Fruit fly (Drosophila melanogaster): ENCODE results near the gene CG14109.

CG14109 gene

DNA sequence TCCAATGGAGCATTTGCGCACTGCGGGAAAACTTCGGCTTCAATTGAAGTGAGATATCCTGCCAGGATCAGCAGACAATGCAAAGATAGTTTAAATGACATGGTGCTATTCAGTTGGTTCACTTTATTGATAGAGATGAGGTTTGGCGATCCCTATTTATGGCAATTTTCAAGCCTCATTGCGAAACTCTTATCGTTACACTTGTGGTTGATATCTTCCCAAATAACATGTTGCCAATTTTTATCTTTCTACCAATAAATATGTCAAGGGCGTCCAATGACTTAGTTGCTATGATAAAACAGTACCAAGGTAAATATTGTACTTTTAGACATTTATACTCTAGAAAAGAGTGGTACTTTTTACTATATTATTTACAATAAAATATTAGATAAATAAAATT, 16.6 kb upstream of the CG14109 start, which contains the start of gene CG33263:
Gene CG33263 (minus strand): TSS at position 101 of the 400 bp plus-strand sequence.
- TF ChIP-seq Myc (optimal IDR thresholded peaks at IDR 0.05) (no peak), h (optimal IDR thresholded peaks at IDR 0.05) (no peak), psq (optimal IDR thresholded peaks at IDR 0.05) (no peak), Sin3A (optimal IDR thresholded peaks at IDR 0.05) (no peak), insv (optimal IDR thresholded peaks at IDR 0.05) (no peak), ttk (optimal IDR thresholded peaks at IDR 0.05) (no peak)

DNA sequence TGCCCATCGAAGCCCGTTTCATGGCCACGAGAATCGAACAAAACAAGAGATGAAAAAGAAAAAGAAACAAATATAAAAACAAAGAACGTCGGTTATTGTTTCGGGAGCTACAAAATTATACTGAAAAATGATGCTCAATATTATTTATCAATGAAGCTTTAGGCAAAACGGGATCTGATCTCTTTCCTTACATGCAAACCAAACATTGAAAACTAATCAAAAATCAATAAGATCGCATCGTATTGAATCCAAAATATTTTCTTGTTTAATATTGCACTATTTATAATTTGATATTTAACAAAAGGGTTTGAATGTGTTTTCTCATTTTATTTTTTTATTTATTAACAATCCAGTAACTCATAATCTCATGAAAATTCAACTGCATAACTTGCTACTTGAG, 15.1 kb upstream of the CG14109 start, which contains the start of gene CG14106:
Gene CG14106 (minus strand): TSS at position 101 of the 400 bp plus-strand sequence.
- no peak for TF ChIP-seq h (optimal IDR thresholded peaks at IDR 0.05)
- no peak for TF ChIP-seq Myc (optimal IDR thresholded peaks at IDR 0.05)

DNA sequence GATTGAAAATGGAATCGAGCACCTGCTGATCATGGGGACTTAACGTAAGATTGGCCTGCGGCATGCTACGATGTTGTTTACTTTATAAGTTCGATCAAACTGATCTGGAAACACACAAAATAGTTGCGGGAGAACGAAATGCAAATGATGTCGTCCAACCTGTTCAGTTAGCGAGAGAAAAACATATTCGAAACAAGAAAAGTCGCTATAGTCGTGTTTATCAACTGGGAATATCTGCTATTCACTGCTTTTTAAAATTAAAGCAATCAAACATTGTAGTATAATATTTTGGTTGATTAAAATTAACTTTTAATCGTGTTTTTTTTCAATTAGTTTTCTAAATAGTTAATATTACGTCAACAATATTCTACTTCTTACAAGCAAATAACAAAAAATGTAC, 14.1 kb upstream of the CG14109 start, which contains the start of gene CG14105:
Gene CG14105 (minus strand): TSS at position 101 of the 400 bp plus-strand sequence.
- TF ChIP-seq psq (optimal IDR thresholded peaks at IDR 0.05) (no peak), insv (optimal IDR thresholded peaks at IDR 0.05) (no peak), ttk (optimal IDR thresholded peaks at IDR 0.05) (no peak), Sin3A (optimal IDR thresholded peaks at IDR 0.05) (no peak), h (optimal IDR thresholded peaks at IDR 0.05) (no peak), Myc (optimal IDR thresholded peaks at IDR 0.05) (no peak)

DNA sequence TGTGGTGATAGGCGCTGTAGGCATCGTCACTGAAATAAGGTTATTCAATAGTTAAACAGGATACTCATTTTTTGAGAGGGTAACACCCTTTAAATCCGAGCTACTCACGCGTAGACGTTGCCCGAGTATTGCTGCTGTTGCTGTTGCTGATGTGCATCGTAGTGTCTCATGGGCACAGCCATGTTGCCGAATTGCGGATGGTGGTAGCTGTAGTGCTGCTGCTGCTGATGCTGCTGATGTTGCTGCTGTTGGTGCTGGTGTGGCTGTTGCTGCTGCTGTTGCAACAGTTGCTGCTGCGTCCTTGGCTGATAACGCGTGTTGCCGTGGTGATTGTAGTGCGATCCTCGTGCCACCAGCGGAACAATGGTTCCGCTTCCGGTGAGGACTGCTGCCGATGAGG, 10.5 kb upstream of the CG14109 start:
- no peak for TF ChIP-seq Sin3A (optimal IDR thresholded peaks at IDR 0.05)
- no peak for TF ChIP-seq insv (optimal IDR thresholded peaks at IDR 0.05)
- no peak for TF ChIP-seq h (optimal IDR thresholded peaks at IDR 0.05)
- no peak for TF ChIP-seq psq (optimal IDR thresholded peaks at IDR 0.05)
- no peak for TF ChIP-seq Myc (optimal IDR thresholded peaks at IDR 0.05)
- no peak for TF ChIP-seq ttk (optimal IDR thresholded peaks at IDR 0.05)

DNA sequence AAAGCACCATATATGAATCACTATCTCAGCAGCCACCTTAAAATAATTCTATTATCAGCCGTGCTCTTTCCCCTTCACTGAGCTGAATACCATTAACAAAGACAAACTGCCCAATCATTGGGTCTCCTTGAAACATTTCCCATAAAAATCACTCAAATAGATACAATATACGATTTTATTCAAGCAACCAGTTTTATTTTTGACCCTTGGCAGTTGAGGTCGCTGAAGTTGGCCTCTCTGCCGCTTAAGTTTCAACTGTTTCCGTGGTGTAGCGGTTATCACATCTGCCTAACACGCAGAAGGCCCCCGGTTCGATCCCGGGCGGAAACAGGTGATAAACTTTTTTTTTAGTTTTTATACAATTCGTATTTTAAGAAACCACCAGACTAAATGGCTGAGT, 7.9 kb upstream of the CG14109 start:
- TF ChIP-seq Sin3A (optimal IDR thresholded peaks at IDR 0.05) (no peak), h (optimal IDR thresholded peaks at IDR 0.05) (no peak), ttk (optimal IDR thresholded peaks at IDR 0.05) (no peak), Myc (optimal IDR thresholded peaks at IDR 0.05) (no peak)

DNA sequence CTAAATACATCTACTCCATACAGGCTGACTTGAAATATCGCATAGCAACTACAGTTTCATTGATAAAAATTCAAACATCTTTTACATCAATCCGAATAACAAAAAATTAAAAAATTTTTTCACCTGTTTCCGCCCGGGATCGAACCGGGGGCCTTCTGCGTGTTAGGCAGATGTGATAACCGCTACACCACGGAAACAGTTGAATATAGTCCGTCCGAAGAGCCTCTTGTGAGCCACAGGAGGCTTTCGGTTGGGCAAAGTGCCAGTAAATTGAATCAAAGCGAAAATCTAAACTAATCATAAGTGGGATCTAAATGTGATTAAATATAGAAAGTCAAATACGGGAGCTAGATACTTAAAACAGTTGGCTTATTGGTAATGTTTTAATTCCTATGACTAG, 7.2 kb upstream of the CG14109 start:
- no peak for TF ChIP-seq psq (optimal IDR thresholded peaks at IDR 0.05)
- TF ChIP-seq ttk (optimal IDR thresholded peaks at IDR 0.05) = no peak

DNA sequence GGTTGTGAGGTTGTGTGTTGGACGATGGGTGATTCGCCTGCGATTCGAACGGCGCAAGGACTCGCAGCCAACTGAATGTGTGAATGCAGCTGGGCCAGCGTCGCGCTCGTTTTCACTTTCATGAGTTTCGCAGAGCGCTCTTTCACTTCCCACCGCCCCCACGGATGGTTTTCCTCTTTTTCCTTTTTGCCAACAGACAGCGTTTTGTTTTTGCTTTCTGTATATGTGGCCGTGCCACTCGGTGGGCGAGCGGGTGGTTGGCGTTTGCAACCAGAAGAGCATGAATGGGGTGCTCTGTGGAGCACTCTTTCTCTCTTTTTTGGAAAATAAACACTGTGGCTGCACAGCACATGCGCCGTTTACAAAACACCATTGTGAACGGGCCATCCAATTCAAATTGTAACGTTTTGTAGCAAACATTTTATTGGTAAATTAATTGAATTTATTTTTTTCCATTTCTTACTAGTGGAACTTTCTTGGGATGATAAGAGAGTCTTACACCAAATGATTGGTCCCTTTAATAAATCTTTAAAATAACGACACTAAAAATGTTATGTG, 5.5 kb upstream of the CG14109 start, which contains the start of gene CG10713:
Gene CG10713 (minus strand): TSS at position 60 of the 558 bp plus-strand sequence.
- no peak for TF ChIP-seq h (optimal IDR thresholded peaks at IDR 0.05)
- no peak for TF ChIP-seq Sin3A (optimal IDR thresholded peaks at IDR 0.05)
- TF ChIP-seq ttk (optimal IDR thresholded peaks at IDR 0.05) = no peak
- TF ChIP-seq insv (optimal IDR thresholded peaks at IDR 0.05) = no peak
- no peak for TF ChIP-seq Myc (optimal IDR thresholded peaks at IDR 0.05)
- TF ChIP-seq psq (optimal IDR thresholded peaks at IDR 0.05) = no peak

DNA sequence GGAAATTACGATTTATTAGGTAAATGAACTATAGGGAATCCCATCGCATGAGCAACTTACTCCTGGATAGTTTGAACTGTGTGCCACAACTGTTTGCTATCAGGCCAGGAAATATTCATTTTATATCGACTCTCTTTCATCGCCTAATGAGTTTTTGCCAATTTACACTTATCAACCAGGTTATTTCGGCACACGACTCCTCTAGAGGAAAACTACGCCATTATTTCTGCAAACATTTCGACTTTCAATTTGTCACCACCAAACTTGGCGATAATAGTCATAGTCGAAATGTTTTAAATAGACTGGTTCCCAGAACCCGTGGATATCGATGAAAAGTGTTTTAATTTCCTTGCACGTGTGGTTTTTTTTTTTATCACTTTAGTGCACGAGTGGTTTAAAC, 3.7 kb upstream of the CG14109 start, which contains the start of gene CG10154:
Gene CG10154 (minus strand): TSS at position 101 of the 400 bp plus-strand sequence.
- TF ChIP-seq h (optimal IDR thresholded peaks at IDR 0.05) = no peak
- no peak for TF ChIP-seq ttk (optimal IDR thresholded peaks at IDR 0.05)
- TF ChIP-seq psq (optimal IDR thresholded peaks at IDR 0.05) = no peak
- no peak for TF ChIP-seq Myc (optimal IDR thresholded peaks at IDR 0.05)

DNA sequence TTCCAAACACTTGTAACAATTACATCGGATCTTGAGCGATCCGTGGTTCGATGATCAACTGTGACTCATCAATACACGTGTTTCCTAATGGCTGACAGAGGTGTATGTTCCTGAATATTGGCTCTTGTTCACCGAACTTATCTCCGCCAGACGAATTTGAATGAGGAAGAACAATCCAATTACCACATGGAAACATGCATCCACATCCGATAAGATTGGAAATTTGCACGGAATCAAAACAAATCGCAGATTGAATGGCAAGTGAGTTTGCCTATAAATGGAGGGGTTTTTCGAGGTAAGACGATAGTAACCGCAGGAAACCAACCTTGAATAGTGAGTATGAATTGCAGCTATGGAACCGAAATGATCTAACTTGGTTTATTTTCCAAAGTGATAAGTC, 3.1 kb upstream of the CG14109 start, which contains the start of gene CG10725:
Gene CG10725 (plus strand): TSS at position 301 of the 400 bp plus-strand sequence.
- TF ChIP-seq psq (optimal IDR thresholded peaks at IDR 0.05) (no peak), h (optimal IDR thresholded peaks at IDR 0.05) (no peak), Myc (optimal IDR thresholded peaks at IDR 0.05) (no peak), insv (optimal IDR thresholded peaks at IDR 0.05) (no peak), ttk (optimal IDR thresholded peaks at IDR 0.05) (no peak), Sin3A (optimal IDR thresholded peaks at IDR 0.05) (no peak)

DNA sequence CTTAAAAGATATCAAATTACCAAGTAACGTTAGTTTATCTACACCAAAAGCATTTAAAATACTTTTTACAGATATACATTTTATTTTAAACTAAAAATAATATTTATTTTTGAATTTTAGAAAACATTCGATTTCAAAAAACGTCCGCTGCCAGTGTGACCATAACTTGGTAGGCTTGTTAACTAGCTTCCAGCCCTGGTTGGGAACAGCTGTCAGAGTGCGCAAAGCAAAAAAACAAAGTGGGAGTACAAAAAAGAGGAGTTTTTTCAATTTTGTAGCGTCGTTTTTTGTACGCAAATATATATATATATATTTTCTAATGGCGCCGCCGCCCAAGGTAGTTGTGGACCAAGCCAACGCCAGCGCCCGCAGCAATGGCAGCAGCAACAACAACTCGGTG, 1.7 kb downstream of the CG14109 start, which contains the start of gene cmb:
Gene cmb (plus strand): TSS at position 195 of the 400 bp plus-strand sequence.
- no peak for TF ChIP-seq Myc (optimal IDR thresholded peaks at IDR 0.05)
- TF ChIP-seq insv (optimal IDR thresholded peaks at IDR 0.05) = no peak
- TF ChIP-seq h (optimal IDR thresholded peaks at IDR 0.05) = no peak

DNA sequence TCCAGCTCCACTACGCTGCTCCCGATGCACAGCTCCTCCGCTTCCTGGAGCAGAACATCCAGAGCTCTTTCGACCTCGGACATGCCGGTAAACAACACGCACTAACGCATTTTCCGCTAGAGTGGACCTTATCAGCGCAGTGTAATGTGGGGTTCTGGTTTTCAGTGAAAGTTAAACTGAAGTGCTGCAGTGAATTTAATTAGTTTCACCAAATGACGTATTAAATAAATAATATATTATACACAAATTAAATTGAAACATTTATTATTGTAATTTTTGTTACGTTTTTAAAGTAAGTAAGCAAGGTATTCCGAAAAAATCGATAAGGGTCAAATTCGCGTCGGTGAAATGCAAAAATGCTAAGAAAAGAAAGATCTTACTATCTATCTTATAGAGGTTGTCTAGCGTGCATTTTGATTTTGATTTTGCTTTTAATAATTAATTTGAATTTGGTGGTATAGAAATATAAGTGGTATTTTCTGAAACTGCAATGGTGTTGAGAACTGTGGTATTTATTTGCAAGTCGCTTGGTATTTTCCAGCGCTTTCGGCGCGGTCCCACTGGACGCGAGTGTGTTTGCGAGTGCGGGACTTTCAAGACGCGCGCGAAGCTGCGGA, 9.6 kb downstream of the CG14109 start, which contains the start of the genes JMJD7 and CG10738:
Gene JMJD7 (minus strand): TSS at position 107 of the 617 bp plus-strand sequence.
Gene CG10738 (plus strand): TSS at position 594 of the 617 bp plus-strand sequence.
- no peak for TF ChIP-seq Sin3A (optimal IDR thresholded peaks at IDR 0.05)

DNA sequence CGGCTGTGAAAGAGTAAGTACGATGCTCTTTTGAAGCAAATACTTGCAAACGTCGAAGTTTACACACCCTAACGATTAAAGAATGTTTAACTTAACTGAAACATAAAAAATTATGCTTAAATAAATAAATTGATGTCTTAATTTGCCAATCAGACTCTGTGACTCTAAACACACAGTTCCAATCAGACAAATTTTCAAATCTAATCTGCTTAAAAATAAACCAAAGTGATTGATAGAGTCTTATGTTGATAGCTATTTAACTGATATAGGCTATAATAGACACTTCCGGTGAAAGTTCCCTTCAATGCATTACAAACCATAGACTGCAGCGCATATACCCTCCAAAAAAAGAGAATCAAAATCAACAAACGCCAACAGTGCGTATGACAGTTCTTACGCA, 10.9 kb downstream of the CG14109 start:
- TF ChIP-seq Sin3A (optimal IDR thresholded peaks at IDR 0.05) = no peak
- TF ChIP-seq Myc (optimal IDR thresholded peaks at IDR 0.05) = no peak
- no peak for TF ChIP-seq psq (optimal IDR thresholded peaks at IDR 0.05)
- no peak for TF ChIP-seq h (optimal IDR thresholded peaks at IDR 0.05)
- TF ChIP-seq ttk (optimal IDR thresholded peaks at IDR 0.05) = no peak
- no peak for TF ChIP-seq insv (optimal IDR thresholded peaks at IDR 0.05)

DNA sequence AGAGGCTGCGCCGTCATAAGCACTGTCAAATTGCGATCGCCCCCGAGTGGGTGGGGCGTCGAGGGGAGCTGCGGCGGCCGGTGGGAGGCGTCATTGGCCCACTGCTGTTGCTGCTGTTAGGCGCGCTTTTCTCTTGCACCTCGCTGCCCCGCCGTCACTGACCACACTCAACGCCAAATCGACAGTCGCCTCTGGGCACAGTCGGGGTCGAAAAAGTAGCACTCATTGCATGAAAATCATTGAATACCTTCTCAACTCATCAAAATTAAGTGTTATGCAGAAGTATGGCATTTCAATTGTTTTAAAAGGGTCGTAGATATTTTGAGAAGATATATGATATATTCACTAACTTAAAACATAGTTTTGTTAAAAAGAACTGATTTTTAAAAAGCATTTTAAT, 11.6 kb downstream of the CG14109 start:
- TF ChIP-seq Myc (optimal IDR thresholded peaks at IDR 0.05) = no peak
- no peak for TF ChIP-seq ttk (optimal IDR thresholded peaks at IDR 0.05)
- no peak for TF ChIP-seq psq (optimal IDR thresholded peaks at IDR 0.05)
- no peak for TF ChIP-seq h (optimal IDR thresholded peaks at IDR 0.05)
- no peak for TF ChIP-seq Sin3A (optimal IDR thresholded peaks at IDR 0.05)
- TF ChIP-seq insv (optimal IDR thresholded peaks at IDR 0.05) = no peak
